Worm (Caenorhabditis elegans): ENCODE data around the gene F20D12.12.
A peak's percentile ranks its signal among the peaks of the same experiment; 100 is the strongest.

The F20D12.12 gene

DNA sequence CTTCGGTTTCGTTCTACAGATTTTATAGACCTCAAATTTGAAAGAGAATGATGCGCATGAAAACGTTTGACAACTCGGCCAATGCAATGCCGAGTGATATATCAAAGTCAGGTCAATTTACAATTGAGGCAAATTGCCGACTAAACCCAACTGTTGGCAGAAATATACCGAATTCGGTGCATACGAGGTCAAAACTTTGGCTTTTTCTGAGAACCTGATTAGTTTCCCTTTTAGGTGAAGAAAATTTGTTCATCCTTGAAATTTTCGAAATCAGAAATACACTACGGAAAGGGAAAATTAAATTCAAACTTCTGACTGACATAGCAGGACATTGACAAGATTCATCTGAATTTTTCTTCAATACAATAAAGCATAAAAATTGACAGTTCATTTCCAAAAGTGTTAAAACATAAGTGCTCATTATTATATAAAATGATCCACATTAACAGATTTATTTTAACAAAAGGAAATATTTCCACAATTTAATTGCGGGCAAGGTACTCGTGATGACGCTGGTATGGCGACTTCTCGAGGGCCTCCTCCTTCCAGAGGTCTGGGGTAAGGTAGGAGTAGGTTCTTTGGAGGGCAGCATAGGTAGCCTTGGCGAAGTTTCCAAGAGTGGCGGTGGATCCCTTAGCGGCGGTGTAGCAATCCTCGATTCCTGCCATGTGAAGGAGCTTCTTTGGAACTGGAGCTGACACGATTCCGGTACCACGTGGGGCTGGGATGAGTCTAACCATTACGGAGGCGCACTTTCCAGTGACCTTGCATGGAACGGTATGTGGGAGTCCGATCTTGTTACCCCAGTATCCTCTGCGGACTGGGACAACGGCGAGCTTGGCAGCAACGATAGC is 22.0 kb upstream of the F20D12.12 start (continued):
- TF ChIP-seq nhr-25 (tag; optimal IDR thresholded peaks at IDR 0.05; ENCODE audit: borderline replicate concordance, insufficient read depth) (no peak), nhr-76 (tag; optimal IDR thresholded peaks at IDR 0.05) (no peak), set-16 (GFP tag; IDR thresholded peaks at IDR 0.05) (peak; percentile 50), zfp-3 (GFP tag; conservative IDR thresholded peaks at IDR 0.05) (peak; percentile 57; the same call in 1 of the 2 replicates), mes-2 (tag; optimal IDR thresholded peaks at IDR 0.05; ENCODE audit: poor library complexity, severe bottlenecking) (peak; percentile 8), nhr-28 (tag; optimal IDR thresholded peaks at IDR 0.05) (no peak), F37D6.2 (tag; optimal IDR thresholded peaks at IDR 0.05) (no peak)

DNA sequence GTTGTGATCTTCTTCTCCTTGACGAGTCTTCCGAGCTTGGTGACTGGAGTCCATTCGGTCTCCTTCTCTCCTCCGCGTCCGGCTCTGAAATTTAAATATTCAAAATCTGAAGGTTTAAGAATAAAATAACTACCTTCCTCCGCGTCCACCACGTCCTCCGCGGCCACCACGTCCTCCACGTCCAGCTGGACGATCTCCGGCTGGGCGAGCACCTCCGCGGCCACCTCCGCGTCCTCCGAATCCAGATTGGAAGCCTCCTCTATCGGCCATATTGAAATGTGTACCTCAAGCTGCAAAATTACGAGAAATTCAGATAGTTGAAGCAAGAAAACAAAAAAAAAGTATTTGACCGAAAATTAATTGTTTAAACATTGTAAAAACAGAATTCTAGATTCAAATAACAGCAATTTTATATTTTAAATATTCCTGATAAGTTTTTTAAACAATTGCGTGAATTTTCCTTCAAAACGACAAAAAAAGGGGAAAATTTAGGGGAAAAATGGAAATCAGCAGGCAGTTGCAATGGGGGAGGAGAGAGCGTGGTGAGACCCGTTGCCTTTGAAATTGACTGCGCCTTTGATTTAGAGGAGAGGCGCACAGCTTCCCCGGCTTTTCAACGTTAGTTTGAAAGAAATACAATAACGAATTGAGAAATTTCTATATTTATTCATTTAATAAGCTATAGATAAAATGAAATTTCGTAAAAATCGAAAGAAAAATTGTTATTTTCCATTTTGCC is 21.0 kb upstream of the F20D12.12 start, which contains the start of gene rps-2:
rps-2 (minus strand) TSS at position 290 of the 739 bp plus-strand sequence.
- no peak for TF ChIP-seq ZK546.5 (tag; optimal IDR thresholded peaks at IDR 0.05)
- no peak for TF ChIP-seq Y48G9A.11 (GFP tag; IDR thresholded peaks at IDR 0.05)
- 0 out of 2 replicates have a peak, but pooled peaks have one; percentile 20 for TF ChIP-seq pha-4 (GFP tag; IDR thresholded peaks at IDR 0.05)
- no peak for TF ChIP-seq pha-4 (tag; optimal IDR thresholded peaks at IDR 0.05)
- TF ChIP-seq F44E2.7 (GFP tag; IDR thresholded peaks at IDR 0.05) = no peak
- no peak for TF ChIP-seq nhr-237 (tag; optimal IDR thresholded peaks at IDR 0.05)
- TF ChIP-seq fos-1 (tag; optimal IDR thresholded peaks at IDR 0.05) = no peak
- TF ChIP-seq set-16 (GFP tag; IDR thresholded peaks at IDR 0.05) = peak; percentile 87; the same call in 1 of the 2 replicates
- no peak for TF ChIP-seq F37D6.2 (tag; optimal IDR thresholded peaks at IDR 0.05)
- TF ChIP-seq unc-62 (GFP tag; optimal IDR thresholded peaks at IDR 0.05 in 1 of 2) = peak in 1 of 2 experiments; percentile 36
- TF ChIP-seq unc-62 (tag; optimal IDR thresholded peaks at IDR 0.05) = no peak
- TF ChIP-seq hmg-1.1 (GFP tag; IDR thresholded peaks at IDR 0.05) = 0 out of 2 replicates have a peak, but pooled peaks have one; percentile 25
- no peak for TF ChIP-seq php-3 (GFP tag; IDR thresholded peaks at IDR 0.05)
- TF ChIP-seq zfp-3 (GFP tag; conservative IDR thresholded peaks at IDR 0.05) = no peak
- peak; percentile 18 for TF ChIP-seq rbr-2 (tag; optimal IDR thresholded peaks at IDR 0.05)
- TF ChIP-seq dpl-1 (GFP tag; optimal IDR thresholded peaks at IDR 0.05) = peak; percentile 6

DNA sequence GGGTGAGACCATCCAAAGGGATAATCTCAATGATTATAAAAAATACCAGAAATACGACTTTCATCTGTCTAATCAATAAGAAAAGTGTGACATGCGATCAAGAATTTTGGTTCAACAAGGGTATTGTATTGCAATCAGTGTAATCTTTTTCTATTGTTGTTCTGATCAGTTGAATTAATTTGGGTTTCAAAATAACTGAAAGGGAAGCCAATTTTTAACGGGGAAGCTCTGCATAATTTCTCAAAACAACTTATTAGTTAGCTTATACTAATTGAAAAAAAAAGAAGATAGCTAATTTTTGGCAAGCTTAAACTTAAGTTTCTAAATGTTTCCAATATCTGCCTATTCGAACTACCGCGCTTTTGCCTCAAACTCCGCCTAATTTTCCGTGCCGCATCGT is 20.0 kb upstream of the F20D12.12 start, which contains the start of gene C49H3.12:
C49H3.12 (minus strand) TSS at position 101 of the 400 bp plus-strand sequence.
- TF ChIP-seq aha-1 (tag) = peak; percentile 20
- TF ChIP-seq hlh-30 (tag; optimal IDR thresholded peaks at IDR 0.05; ENCODE audit: insufficient read depth) = no peak
- TF ChIP-seq nhr-11 (tag; optimal IDR thresholded peaks at IDR 0.05) = no peak
- no peak for TF ChIP-seq mep-1 (tag; optimal IDR thresholded peaks at IDR 0.05)

DNA sequence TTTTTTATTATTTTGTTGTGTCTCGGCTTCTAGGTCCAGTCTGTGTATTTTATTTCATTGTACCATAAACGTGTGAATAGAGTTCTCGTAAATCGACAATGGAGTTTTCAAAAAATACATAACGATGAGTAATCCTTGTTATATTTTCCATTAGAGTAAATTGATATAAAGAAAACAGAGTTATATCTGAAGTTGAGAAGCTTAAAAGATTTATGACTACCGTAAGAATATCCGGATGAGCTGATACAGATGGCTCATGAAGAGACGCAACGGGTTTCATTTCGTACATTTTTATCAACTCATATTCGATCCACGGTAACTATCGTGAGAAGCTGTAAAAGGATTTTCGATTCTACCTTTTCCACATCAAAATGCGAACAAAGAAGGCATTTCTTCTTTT is 19.4 kb upstream of the F20D12.12 start, which contains the start of gene gcy-8:
gcy-8 (plus strand) TSS at position 301 of the 400 bp plus-strand sequence.
- TF ChIP-seq dve-1 (tag; optimal IDR thresholded peaks at IDR 0.05; ENCODE audit: insufficient read depth) = no peak
- no peak for TF ChIP-seq sdz-12 (GFP tag; optimal IDR thresholded peaks at IDR 0.05)
- no peak for TF ChIP-seq lin-13 (GFP tag; optimal IDR thresholded peaks at IDR 0.05)
- TF ChIP-seq ceh-62 (tag; optimal IDR thresholded peaks at IDR 0.05) = no peak
- no peak for TF ChIP-seq hlh-30 (tag; optimal IDR thresholded peaks at IDR 0.05; ENCODE audit: insufficient read depth)

DNA sequence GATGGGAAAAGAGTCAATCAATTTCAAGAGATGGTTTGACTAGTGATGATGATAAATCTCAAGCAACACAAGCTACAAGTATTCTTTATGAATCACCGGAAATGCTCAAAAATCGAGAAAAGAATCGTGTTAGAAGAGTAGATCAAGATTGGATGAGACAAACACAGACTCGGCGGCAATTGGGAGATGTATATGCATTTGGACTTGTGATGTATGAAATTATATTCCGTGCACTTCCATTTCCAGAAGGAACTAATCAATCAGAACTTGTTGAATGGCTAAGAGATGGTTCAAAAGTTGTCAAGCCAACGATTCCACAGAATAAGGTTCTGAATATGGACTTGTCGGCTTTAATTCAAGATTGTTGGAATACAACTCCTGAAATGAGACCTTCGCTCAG is 15.4 kb upstream of the F20D12.12 start:
- no peak for TF ChIP-seq lin-29 (GFP tag; IDR thresholded peaks at IDR 0.05)
- TF ChIP-seq unc-62 (GFP tag; optimal IDR thresholded peaks at IDR 0.05 in 1 of 2) = peak in 1 of 2 experiments; percentile 92
- TF ChIP-seq unc-62 (tag; optimal IDR thresholded peaks at IDR 0.05) = no peak

All from whole organism, L4 larva.